Worm (Caenorhabditis elegans): ENCODE results near the gene dhs-13.

- TF ChIP-seq mep-1 (tag; optimal IDR thresholded peaks at IDR 0.05) = no peak
- TF ChIP-seq nhr-237 (tag; optimal IDR thresholded peaks at IDR 0.05) = no peak
- no peak for TF ChIP-seq snpc-4 (tag; optimal IDR thresholded peaks at IDR 0.05)
Observed at ce11 chrV:1756856-1757255, 14.7 kb downstream of the dhs-13 start, which contains the start of gene clec-204.

Data from whole organism, mixed stage, embryonic.